Fruit fly (Drosophila melanogaster) whole organism, embryonic: ENCODE results near the gene PDCD-5.

Experiments
- BEAF-32 ChIP-seq: fragments of 200-800 bp; sonication (Bioruptor generic); optimal IDR thresholded peaks from 3 replicates; lab custom pipeline; 2017; ENCODE audit warnings: missing biosample characterization, missing genetic modification characterization, mild to moderate bottlenecking, moderate library complexity, missing genetic modification reagents
- CG10147 ChIP-seq: fragments of 200-800 bp; sonication (Bioruptor generic); optimal IDR thresholded peaks from 2 replicates; lab custom pipeline; 2019; ENCODE audit warnings: missing biosample characterization, mild to moderate bottlenecking, missing genetic modification characterization, moderate library complexity
- CG10267 ChIP-seq: fragments of 200-800 bp; sonication (Bioruptor generic); optimal IDR thresholded peaks from 2 replicates; lab custom pipeline; 2018; ENCODE audit warnings: missing biosample characterization, mild to moderate bottlenecking, missing genetic modification characterization, moderate library complexity
- CG10959 ChIP-seq: fragments of 200-800 bp; sonication (Bioruptor generic); IDR thresholded peaks from 2 replicates; pipeline ENCODE4 v1.3.6; 2022; ENCODE audit warnings: missing biosample characterization, missing genetic modification characterization
- CG11398 ChIP-seq: fragments of 200-800 bp; sonication (Bioruptor generic); optimal IDR thresholded peaks from 2 replicates; lab custom pipeline; 2016; ENCODE audit warnings: missing biosample characterization, missing genetic modification characterization
- CG11695 ChIP-seq: fragments of 200-800 bp; sonication (Bioruptor generic); IDR thresholded peaks from 3 replicates; pipeline ENCODE4 v1.3.6; 2022; ENCODE audit warnings: missing biosample characterization, missing genetic modification characterization
- CG13287 ChIP-seq: fragments of 200-800 bp; sonication (Bioruptor generic); IDR thresholded peaks from 2 replicates; pipeline ENCODE4 v1.3.6; 2022; ENCODE audit warnings: missing biosample characterization, missing genetic modification characterization; ENCODE audit not compliant: partially characterized antibody
- CG13296 ChIP-seq: fragments of 200-800 bp; sonication (Bioruptor generic); optimal IDR thresholded peaks from 3 replicates; lab custom pipeline; 2018; ENCODE audit warnings: missing biosample characterization, mild to moderate bottlenecking, missing genetic modification characterization
- CG14014 ChIP-seq: fragments of 200-800 bp; sonication (Bioruptor generic); IDR thresholded peaks from 2 replicates; pipeline ENCODE4 v1.3.6; 2022; ENCODE audit warnings: missing biosample characterization, missing genetic modification characterization
- CG14710 ChIP-seq: fragments of 200-800 bp; sonication (Bioruptor generic); optimal IDR thresholded peaks from 3 replicates; lab custom pipeline; 2019; ENCODE audit warnings: missing biosample characterization, mild to moderate bottlenecking, missing genetic modification characterization, moderate library complexity
- CG17829 ChIP-seq: fragments of 200-800 bp; optimal IDR thresholded peaks from 2 replicates; lab custom pipeline; 2019; ENCODE audit warnings: missing biosample characterization, mild to moderate bottlenecking, missing genetic modification characterization, moderate library complexity
- CG1792 ChIP-seq: fragments of 200-800 bp; sonication (Bioruptor generic); optimal IDR thresholded peaks from 2 replicates; lab custom pipeline; 2016; ENCODE audit warnings: missing biosample characterization, missing genetic modification characterization
- CG2202 ChIP-seq: fragments of 200-800 bp; sonication (Bioruptor generic); optimal IDR thresholded peaks from 2 replicates; lab custom pipeline; 2018; ENCODE audit warnings: missing biosample characterization, mild to moderate bottlenecking, missing genetic modification characterization
- CG3407 ChIP-seq: fragments of 200-800 bp; sonication (Bioruptor generic); optimal IDR thresholded peaks from 2 replicates; lab custom pipeline; 2018; ENCODE audit warnings: missing biosample characterization, mild to moderate bottlenecking, missing genetic modification characterization
- CG34376 ChIP-seq: fragments of 200-800 bp; sonication (Bioruptor generic); optimal IDR thresholded peaks from 2 replicates; lab custom pipeline; 2018; ENCODE audit warnings: missing biosample characterization, mild to moderate bottlenecking, missing genetic modification characterization
- CG34422 ChIP-seq: fragments of 200-800 bp; sonication (Bioruptor generic); IDR thresholded peaks from 3 replicates; pipeline ENCODE4 v1.3.6; 2022; ENCODE audit warnings: missing biosample characterization, missing genetic modification characterization
- CG3726 ChIP-seq: fragments of 200-800 bp; sonication (Bioruptor generic); IDR thresholded peaks from 3 replicates; pipeline ENCODE4, ENCODE4 v1.3.6; 2022; ENCODE audit warnings: missing biosample characterization, missing genetic modification characterization
- CG42726 ChIP-seq: fragments of 200-800 bp; sonication (Bioruptor generic); IDR thresholded peaks from 2 replicates; pipeline ENCODE4 v1.3.6; 2022; ENCODE audit warnings: missing biosample characterization, missing genetic modification characterization; ENCODE audit not compliant: partially characterized antibody
- CG7786 ChIP-seq: fragments of 200-800 bp; sonication (Bioruptor generic); optimal IDR thresholded peaks from 2 replicates; lab custom pipeline; 2016; ENCODE audit warnings: missing biosample characterization, missing genetic modification characterization
- CG9437 ChIP-seq: fragments of 200-800 bp; sonication (Bioruptor generic); optimal IDR thresholded peaks from 2 replicates; lab custom pipeline; 2018; ENCODE audit warnings: missing biosample characterization, mild to moderate bottlenecking, missing genetic modification characterization
- Doc2 ChIP-seq: fragments of 200-800 bp; sonication (Bioruptor generic); IDR thresholded peaks from 2 replicates; pipeline ENCODE4 v1.3.6; 2022; ENCODE audit warnings: missing biosample characterization, missing genetic modification characterization
- HLH4C ChIP-seq: fragments of 200-800 bp; sonication (Bioruptor generic); IDR thresholded peaks from 3 replicates; pipeline ENCODE4 v1.3.6; 2022; ENCODE audit warnings: missing biosample characterization, missing genetic modification characterization; ENCODE audit not compliant: partially characterized antibody
- Hr39 ChIP-seq: fragments of >200 bp; optimal IDR thresholded peaks from 2 replicates; lab custom pipeline; 2017
- Hsf ChIP-seq: fragments of 200-800 bp; sonication (Bioruptor generic); optimal IDR thresholded peaks from 3 replicates; lab custom pipeline; 2016; ENCODE audit warnings: missing biosample characterization, missing genetic modification characterization
- MBD-R2 ChIP-seq: fragments of 200-800 bp; sonication (Bioruptor generic); IDR thresholded peaks from 2 replicates; pipeline ENCODE4 v1.3.6; 2022; ENCODE audit warnings: missing biosample characterization, missing genetic modification characterization
- Mrtf ChIP-seq: fragments of 200-800 bp; sonication (Bioruptor generic); IDR thresholded peaks from 3 replicates; pipeline ENCODE4 v1.3.6; 2022; ENCODE audit warnings: missing biosample characterization, missing genetic modification characterization
- Sry-β ChIP-seq: fragments of 200-800 bp; sonication (Bioruptor generic); optimal IDR thresholded peaks from 2 replicates; lab custom pipeline; 2018; ENCODE audit warnings: missing biosample characterization, mild to moderate bottlenecking, missing genetic modification characterization, moderate library complexity
- Trl ChIP-seq, 3 experiments: fragments of >200 bp in 2 of 3; fragments of 200-800 bp in 1 of 3; sonication (Bioruptor generic) in 1 of 3; optimal IDR thresholded peaks; 2 replicates in 1 of 3; 3 replicates in 2 of 3; lab custom pipeline; 2016 to 2017; ENCODE audit warnings: missing biosample characterization in 1 of 3, missing genetic modification characterization in 1 of 3
- Xbp1 ChIP-seq: fragments of 200-800 bp; sonication (Bioruptor generic); optimal IDR thresholded peaks from 3 replicates; lab custom pipeline; 2016; ENCODE audit warnings: missing biosample characterization, mild to moderate bottlenecking, missing genetic modification characterization
- az2 ChIP-seq: fragments of 200-800 bp; sonication (Bioruptor generic); optimal IDR thresholded peaks from 3 replicates; lab custom pipeline; 2016; ENCODE audit warnings: missing biosample characterization, missing genetic modification characterization
- bbx ChIP-seq: fragments of 200-800 bp; sonication (Bioruptor generic); IDR thresholded peaks from 2 replicates; pipeline ENCODE4 v1.3.6; 2022; ENCODE audit warnings: missing biosample characterization, missing genetic modification characterization; ENCODE audit not compliant: partially characterized antibody
- crp ChIP-seq, 2 experiments: fragments of 200-800 bp; sonication (Bioruptor generic); optimal IDR thresholded peaks; 2 replicates in 1 of 2; 3 replicates in 1 of 2; lab custom pipeline; 2017; ENCODE audit warnings: missing biosample characterization in 2 of 2, missing genetic modification characterization in 2 of 2, mild to moderate bottlenecking in 1 of 2, moderate library complexity in 1 of 2
- dpn ChIP-seq, 2 experiments: fragments of 200-800 bp; sonication (Bioruptor generic); optimal IDR thresholded peaks; 3 replicates each; lab custom pipeline; 2016; ENCODE audit warnings: missing biosample characterization in 2 of 2, missing genetic modification characterization in 2 of 2
- gcm ChIP-seq: fragments of 200-800 bp; sonication (Bioruptor generic); optimal IDR thresholded peaks from 2 replicates; lab custom pipeline; 2019; ENCODE audit warnings: missing biosample characterization, mild to moderate bottlenecking, missing genetic modification characterization, moderate library complexity
- hb ChIP-seq: fragments of 200-800 bp; sonication (Bioruptor generic); IDR thresholded peaks from 3 replicates; pipeline ENCODE4 v1.3.6; 2022; ENCODE audit warnings: missing biosample characterization, missing genetic modification characterization; ENCODE audit not compliant: partially characterized antibody
- jumu ChIP-seq: fragments of 200-800 bp; sonication (Bioruptor generic); optimal IDR thresholded peaks from 3 replicates; lab custom pipeline; 2016; ENCODE audit warnings: missing biosample characterization, missing genetic modification characterization
- lbe ChIP-seq: fragments of 200-800 bp; sonication (Bioruptor generic); optimal IDR thresholded peaks from 2 replicates; lab custom pipeline; 2016; ENCODE audit warnings: missing biosample characterization, mild to moderate bottlenecking, missing genetic modification characterization
- lilli ChIP-seq: fragments of 200-800 bp; sonication (Bioruptor generic); optimal IDR thresholded peaks from 3 replicates; lab custom pipeline; 2016; ENCODE audit warnings: missing biosample characterization, missing genetic modification characterization
- onecut ChIP-seq: fragments of 200-800 bp; sonication (Bioruptor generic); IDR thresholded peaks from 2 replicates; pipeline ENCODE4 v1.3.6; 2022; ENCODE audit warnings: missing biosample characterization, missing genetic modification characterization
- pzg ChIP-seq: fragments of 200-800 bp; sonication (Bioruptor generic); optimal IDR thresholded peaks from 3 replicates; lab custom pipeline; 2018; ENCODE audit warnings: missing biosample characterization, mild to moderate bottlenecking, missing genetic modification characterization, moderate library complexity
- sd ChIP-seq: fragments of 200-800 bp; sonication (Bioruptor generic); optimal IDR thresholded peaks from 3 replicates; lab custom pipeline; 2018; ENCODE audit warnings: missing biosample characterization, mild to moderate bottlenecking, missing genetic modification characterization, moderate library complexity
- tgo ChIP-seq: fragments of 200-800 bp; sonication (Bioruptor generic); IDR thresholded peaks from 3 replicates; pipeline ENCODE4 v1.3.6; 2022; ENCODE audit warnings: missing biosample characterization, missing genetic modification characterization
- tx ChIP-seq: fragments of 200-800 bp; sonication (Bioruptor generic); optimal IDR thresholded peaks from 2 replicates; lab custom pipeline; 2016; ENCODE audit warnings: missing biosample characterization, missing genetic modification characterization
- wor ChIP-seq: fragments of 200-800 bp; sonication (Bioruptor generic); IDR thresholded peaks from 2 replicates; pipeline ENCODE4 v1.3.6; 2022; ENCODE audit warnings: missing biosample characterization, missing genetic modification characterization

Gene PDCD-5

DNA sequence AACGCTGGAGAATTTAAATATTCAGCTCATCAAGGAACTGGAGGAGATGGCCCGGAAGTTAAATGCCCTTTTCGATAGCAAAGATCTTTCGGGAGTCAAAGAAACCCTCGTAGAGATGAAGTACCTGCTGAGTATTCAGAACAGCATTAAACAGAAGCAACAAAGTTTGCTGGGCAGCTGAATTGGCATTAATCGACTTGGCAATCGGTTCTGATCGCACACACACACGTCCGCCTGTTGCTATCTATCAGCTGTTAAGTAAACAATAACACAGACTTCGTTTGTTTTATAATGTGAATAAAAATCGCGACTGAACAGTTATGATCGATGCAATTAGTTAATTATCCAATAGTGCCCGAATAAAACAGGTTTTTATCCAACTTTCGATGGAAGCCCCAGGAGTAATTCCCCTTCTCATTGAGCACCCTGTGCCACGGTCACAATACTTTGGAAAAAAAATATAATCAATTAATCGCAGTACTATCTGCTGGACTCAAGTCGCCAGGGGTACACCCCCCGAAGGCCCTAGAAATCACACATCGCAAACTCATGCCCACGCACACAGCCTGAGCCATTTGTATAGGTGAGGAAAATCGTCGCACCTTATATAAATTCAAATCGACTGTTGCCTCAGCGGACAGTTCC, 2.1 kb upstream of the PDCD-5 start (continued):
- TF ChIP-seq crp (GFP tag; optimal IDR thresholded peaks at IDR 0.05; lab: Kevin White, UChicago) (peak in 1 of 2 experiments; percentile 57), MBD-R2 (GFP tag; lab: Robert Waterston, UW) (0 out of 2 replicates have a peak, but pooled peaks have one; percentile 19), CG11695 (GFP tag; lab: Robert Waterston, UW) (no peak), CG13296 (GFP tag; lab: Kevin White, UChicago) (no peak), sd (tag; lab: Kevin White, UChicago) (no peak), CG3407 (GFP tag; lab: Kevin White, UChicago) (no peak), Xbp1 (GFP tag; lab: Kevin White, UChicago) (no peak), Hsf (no peak), gcm (GFP tag; lab: Kevin White, UChicago) (no peak), CG13287 (GFP tag; lab: Robert Waterston, UW) (peak; percentile 26; the same call in 1 of the 2 replicates), hb (no peak), BEAF-32 (GFP tag; lab: Kevin White, UChicago) (no peak), pzg (peak; percentile 6), tgo (GFP tag; lab: Robert Waterston, UW) (no peak), CG14014 (GFP tag; lab: Robert Waterston, UW) (no peak), lbe (GFP tag; lab: Kevin White, UChicago) (peak; percentile 16), Sry-β (GFP tag; lab: Kevin White, UChicago) (no peak), CG10147 (GFP tag; lab: Kevin White, UChicago) (no peak), CG10959 (GFP tag; lab: Robert Waterston, UW) (no peak), wor (GFP tag; lab: Robert Waterston, UW) (no peak), lilli (GFP tag; lab: Kevin White, UChicago) (no peak), CG14710 (tag; lab: Kevin White, UChicago) (no peak), CG17829 (tag; lab: Kevin White, UChicago) (no peak), CG7786 (GFP tag; lab: Kevin White, UChicago) (no peak), tx (GFP tag; lab: Kevin White, UChicago) (no peak), CG34422 (GFP tag; lab: Robert Waterston, UW) (0 out of 3 replicates have a peak, but pooled peaks have one; percentile 26), az2 (GFP tag; lab: Kevin White, UChicago) (no peak), HLH4C (GFP tag; lab: Robert Waterston, UW) (no peak), CG11398 (GFP tag; lab: Kevin White, UChicago) (no peak), CG42726 (GFP tag; lab: Robert Waterston, UW) (no peak), CG3726 (GFP tag; lab: Robert Waterston, UW) (no peak), dpn (GFP tag; optimal IDR thresholded peaks at IDR 0.05; lab: Kevin White, UChicago) (no peak), CG1792 (no peak), Hr39 (lab: Kevin White, UChicago) (no peak), CG2202 (tag; lab: Kevin White, UChicago) (no peak), CG9437 (GFP tag; lab: Kevin White, UChicago) (no peak), CG34376 (GFP tag; lab: Kevin White, UChicago) (peak; percentile 17), bbx (GFP tag; lab: Robert Waterston, UW) (no peak), onecut (GFP tag; lab: Robert Waterston, UW) (no peak), Doc2 (GFP tag; lab: Robert Waterston, UW) (no peak), jumu (no peak), Mrtf (GFP tag; lab: Robert Waterston, UW) (no peak), CG10267 (no peak), Trl (optimal IDR thresholded peaks at IDR 0.05; lab: Kevin White, UChicago) (no peak), Trl (GFP tag; optimal IDR thresholded peaks at IDR 0.05; lab: Kevin White, UChicago) (no peak)
- TF ChIP-seq, all 482 proteins: peak for 12
